Worm (Caenorhabditis elegans) whole organism, late embryonic: ENCODE results near the gene K08F4.3.

Experiments used
- C08G9.2 ChIP-seq: sonication (generic microtip); optimal IDR thresholded peaks from 2 replicates; lab custom pipeline; 2016; ENCODE audit warnings: mild to moderate bottlenecking, missing genetic modification characterization, moderate library complexity, missing compliant biosample characterization
- T23F11.4 ChIP-seq: fragments of 200-800 bp; sonication (Bioruptor generic); optimal IDR thresholded peaks from 2 replicates; lab custom pipeline; 2018; ENCODE audit warnings: mild to moderate bottlenecking, missing genetic modification characterization, missing compliant biosample characterization
- Y22D7AL.16 ChIP-seq: sonication (generic microtip); optimal IDR thresholded peaks from 2 replicates; lab custom pipeline; 2016; ENCODE audit warnings: missing genetic modification characterization, missing compliant biosample characterization
- ahr-1 ChIP-seq: sonication (generic microtip); optimal IDR thresholded peaks from 2 replicates; lab custom pipeline; 2016; ENCODE audit warnings: missing genetic modification characterization, missing compliant biosample characterization
- ceh-14 ChIP-seq: sonication (generic microtip); optimal IDR thresholded peaks from 2 replicates; lab custom pipeline; 2016; ENCODE audit warnings: missing genotype, missing genetic modification characterization, missing compliant biosample characterization
- ceh-18 ChIP-seq: sonication (generic microtip); optimal IDR thresholded peaks from 2 replicates; lab custom pipeline; 2016; ENCODE audit warnings: missing genetic modification characterization, missing compliant biosample characterization
- ceh-19 ChIP-seq: fragments of 200-800 bp; sonication (Bioruptor generic); optimal IDR thresholded peaks from 2 replicates; lab custom pipeline; 2018; ENCODE audit warnings: mild to moderate bottlenecking, missing genetic modification characterization, missing compliant biosample characterization
- ceh-2 ChIP-seq: sonication (generic microtip); optimal IDR thresholded peaks from 2 replicates; lab custom pipeline; 2016; ENCODE audit warnings: missing genotype, missing genetic modification characterization, missing compliant biosample characterization
- ceh-22 ChIP-seq: sonication (generic microtip); optimal IDR thresholded peaks from 2 replicates; lab custom pipeline; 2017; ENCODE audit warnings: missing biosample characterization, missing genetic modification characterization
- ceh-24 ChIP-seq: sonication (generic microtip); optimal IDR thresholded peaks from 2 replicates; lab custom pipeline; 2016; ENCODE audit warnings: mild to moderate bottlenecking, missing genetic modification characterization, missing compliant biosample characterization
- ceh-30 ChIP-seq: fragments of 150-350 bp; optimal IDR thresholded peaks from 2 replicates; lab custom pipeline; 2014; ENCODE audit warnings: missing biosample characterization, missing genetic modification characterization
- ceh-34 ChIP-seq: sonication (generic microtip); optimal IDR thresholded peaks from 2 replicates; lab custom pipeline; 2016; ENCODE audit warnings: mild to moderate bottlenecking, missing genetic modification characterization, missing compliant biosample characterization
- ceh-45 ChIP-seq: fragments of 200-800 bp; sonication (Bioruptor generic); IDR thresholded peaks from 2 replicates; pipeline ENCODE4 v1.3.6; 2022; ENCODE audit warnings: missing genetic modification reagents, missing genetic modification characterization, missing compliant biosample characterization
- ceh-48 ChIP-seq: sonication (generic microtip); optimal IDR thresholded peaks from 2 replicates; lab custom pipeline; 2016; ENCODE audit warnings: missing genetic modification characterization, inconsistent platforms, missing compliant biosample characterization
- ceh-9 ChIP-seq: sonication (generic microtip); optimal IDR thresholded peaks from 2 replicates; lab custom pipeline; 2016; ENCODE audit warnings: mild to moderate bottlenecking, missing genetic modification characterization, inconsistent platforms, missing compliant biosample characterization
- che-1 ChIP-seq: sonication (generic microtip); optimal IDR thresholded peaks from 2 replicates; lab custom pipeline; 2016; ENCODE audit warnings: mild to moderate bottlenecking, missing genetic modification characterization, missing compliant biosample characterization
- dmd-4 ChIP-seq: sonication (generic microtip); optimal IDR thresholded peaks from 2 replicates; lab custom pipeline; 2016; ENCODE audit warnings: borderline replicate concordance, missing genetic modification characterization, missing compliant biosample characterization
- ets-4 ChIP-seq: sonication (generic microtip); optimal IDR thresholded peaks from 2 replicates; lab custom pipeline; 2016; ENCODE audit warnings: missing genetic modification characterization, missing compliant biosample characterization
- eyg-1 ChIP-seq: sonication (generic microtip); optimal IDR thresholded peaks from 2 replicates; lab custom pipeline; 2016; ENCODE audit warnings: missing genotype, missing genetic modification characterization, missing compliant biosample characterization
- fkh-6 ChIP-seq: sonication (generic microtip); optimal IDR thresholded peaks from 2 replicates; lab custom pipeline; 2016; ENCODE audit warnings: missing genetic modification characterization, missing compliant biosample characterization
- gmeb-2 ChIP-seq: sonication (generic microtip); optimal IDR thresholded peaks from 2 replicates; lab custom pipeline; 2016; ENCODE audit warnings: missing genetic modification characterization, inconsistent platforms, missing compliant biosample characterization
- hlh-13 ChIP-seq: fragments of 200-800 bp; sonication (Bioruptor generic); optimal IDR thresholded peaks from 2 replicates; lab custom pipeline; 2018; ENCODE audit warnings: mild to moderate bottlenecking, missing genetic modification characterization, missing compliant biosample characterization
- hlh-15 ChIP-seq: sonication (generic microtip); optimal IDR thresholded peaks from 2 replicates; lab custom pipeline; 2016; ENCODE audit warnings: missing genetic modification characterization, missing compliant biosample characterization
- hlh-30 ChIP-seq: sonication (generic microtip); optimal IDR thresholded peaks from 2 replicates; lab custom pipeline; 2017; ENCODE audit warnings: antibody characterized with exemption, missing genetic modification characterization, missing compliant biosample characterization; ENCODE audit not compliant: insufficient read depth
- hlh-6 ChIP-seq: sonication (generic microtip); optimal IDR thresholded peaks from 2 replicates; lab custom pipeline; 2016; ENCODE audit warnings: missing genotype, missing genetic modification characterization, missing compliant biosample characterization
- hlh-8 ChIP-seq: sonication (generic microtip); optimal IDR thresholded peaks from 2 replicates; lab custom pipeline; 2016; ENCODE audit warnings: missing genotype, missing genetic modification characterization, missing compliant biosample characterization
- lim-6 ChIP-seq: sonication (generic microtip); optimal IDR thresholded peaks from 2 replicates; lab custom pipeline; 2016; ENCODE audit warnings: missing genetic modification characterization, missing compliant biosample characterization
- mec-3 ChIP-seq: sonication (generic microtip); optimal IDR thresholded peaks from 2 replicates; lab custom pipeline; 2016; ENCODE audit warnings: borderline replicate concordance, missing genetic modification characterization, missing compliant biosample characterization
- nfya-1 ChIP-seq: sonication (generic microtip); optimal IDR thresholded peaks from 2 replicates; lab custom pipeline; 2017; ENCODE audit warnings: missing genetic modification characterization, mild to moderate bottlenecking, missing compliant biosample characterization, antibody characterized with exemption, moderate library complexity
- nhr-232 ChIP-seq: sonication (generic microtip); optimal IDR thresholded peaks from 2 replicates; lab custom pipeline; 2016; ENCODE audit warnings: missing genetic modification characterization, missing compliant biosample characterization
- odd-2 ChIP-seq: sonication (generic microtip); optimal IDR thresholded peaks from 2 replicates; lab custom pipeline; 2017; ENCODE audit warnings: antibody characterized with exemption, mild to moderate bottlenecking, missing genetic modification characterization, missing compliant biosample characterization
- pag-3 ChIP-seq: sonication (generic microtip); optimal IDR thresholded peaks from 2 replicates; lab custom pipeline; 2016; ENCODE audit warnings: missing compliant biosample characterization, missing genetic modification characterization, borderline replicate concordance
- pat-9 ChIP-seq: fragments of 200-800 bp; sonication (Bioruptor generic); optimal IDR thresholded peaks from 2 replicates; lab custom pipeline; 2018; ENCODE audit warnings: mild to moderate bottlenecking, missing genetic modification characterization, moderate library complexity, missing compliant biosample characterization
- ref-2 ChIP-seq: sonication (generic microtip); optimal IDR thresholded peaks from 2 replicates; lab custom pipeline; 2016; ENCODE audit warnings: missing genetic modification characterization, missing compliant biosample characterization
- sdc-2 ChIP-seq: sonication (generic microtip); optimal IDR thresholded peaks from 2 replicates; lab custom pipeline; 2016; ENCODE audit warnings: missing genotype, missing genetic modification characterization, missing compliant biosample characterization
- sox-2 ChIP-seq: fragments of 200-800 bp; sonication (Bioruptor generic); IDR thresholded peaks from 2 replicates; pipeline ENCODE4 v1.3.6; 2022; ENCODE audit warnings: missing genetic modification reagents, missing genetic modification characterization, missing compliant biosample characterization
- sox-4 ChIP-seq: sonication (generic microtip); optimal IDR thresholded peaks from 2 replicates; lab custom pipeline; 2017; ENCODE audit warnings: mild to moderate bottlenecking, missing genetic modification characterization, inconsistent platforms, missing compliant biosample characterization
- unc-3 ChIP-seq, 2 experiments: fragments of 200-800 bp in 1 of 2; sonication (Bioruptor generic) in 1 of 2; sonication (generic microtip) in 1 of 2; conservative IDR thresholded peaks in 1 of 2; optimal IDR thresholded peaks in 1 of 2; 2 replicates each; pipeline versions ENCODE4 v1.3.6 to Lab custom; 2016 to 2022; ENCODE audit warnings: missing compliant biosample characterization in 2 of 2, missing genetic modification characterization in 2 of 2, missing genetic modification reagents in 1 of 2
- ztf-16 ChIP-seq: sonication (generic microtip); optimal IDR thresholded peaks from 2 replicates; lab custom pipeline; 2017; ENCODE audit warnings: missing genetic modification characterization, missing compliant biosample characterization

K08F4.3 gene

ce11 chrIV:10116765-10117164 is 12.3 kb upstream of the K08F4.3 start:
- TF ChIP-seq dmd-4 (tag; lab: Kevin White, UChicago) (no peak), sox-4 (no peak), nhr-232 (tag; lab: Kevin White, UChicago) (no peak), ceh-45 (GFP tag; lab: Robert Waterston, UW) (no peak), gmeb-2 (tag; lab: Kevin White, UChicago) (no peak), Y22D7AL.16 (tag; lab: Kevin White, UChicago) (no peak), sdc-2 (tag; lab: Kevin White, UChicago) (no peak), C08G9.2 (tag; lab: Kevin White, UChicago) (no peak), unc-3 (GFP tag; conservative IDR thresholded peaks at IDR 0.05; lab: Robert Waterston, UW) (no peak), unc-3 (tag; optimal IDR thresholded peaks at IDR 0.05; lab: Kevin White, UChicago) (no peak), sox-2 (no peak), ceh-14 (no peak), hlh-6 (tag; lab: Kevin White, UChicago) (no peak), nfya-1 (tag; lab: Kevin White, UChicago) (no peak), ztf-16 (tag; lab: Kevin White, UChicago) (no peak), ceh-24 (tag; lab: Kevin White, UChicago) (no peak), ets-4 (tag; lab: Kevin White, UChicago) (no peak), hlh-15 (tag; lab: Kevin White, UChicago) (no peak), ref-2 (no peak), odd-2 (tag; lab: Kevin White, UChicago) (no peak)

DNA sequence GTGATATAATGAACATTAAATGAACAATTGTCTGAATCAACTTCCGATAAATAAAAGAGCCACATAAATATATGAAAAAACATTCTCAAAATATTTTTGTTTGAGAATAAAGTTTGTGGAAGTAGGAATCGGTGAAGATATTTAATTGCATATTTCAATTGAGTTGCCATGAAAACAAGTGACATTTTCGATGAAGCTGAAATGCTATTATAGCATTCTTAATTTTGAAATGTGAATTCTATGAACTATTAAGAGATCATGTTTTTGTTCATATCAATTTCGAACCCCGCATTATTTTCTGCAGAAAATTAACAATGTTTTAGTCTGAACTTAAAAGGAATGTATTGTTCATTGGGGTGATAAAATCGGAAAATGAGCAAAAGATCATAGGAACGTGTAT is 6.9 kb upstream of the K08F4.3 start, which contains the start of gene irld-21:
irld-21 (minus strand) TSS at position 101 of the 400 bp plus-strand sequence.
- TF ChIP-seq pag-3 (no peak), nhr-232 (tag; lab: Kevin White, UChicago) (no peak), hlh-8 (tag; lab: Kevin White, UChicago) (no peak), ceh-14 (no peak), Y22D7AL.16 (tag; lab: Kevin White, UChicago) (no peak)

- no peak for TF ChIP-seq che-1 (tag; lab: Kevin White, UChicago)
- no peak for TF ChIP-seq ceh-34
- TF ChIP-seq ceh-18 = no peak
- TF ChIP-seq ceh-2 (tag; lab: Kevin White, UChicago) = no peak
- TF ChIP-seq lim-6 = no peak
- no peak for TF ChIP-seq pag-3
- no peak for TF ChIP-seq ahr-1
- TF ChIP-seq pat-9 = no peak
- TF ChIP-seq ceh-45 (GFP tag; lab: Robert Waterston, UW) = no peak
- no peak for TF ChIP-seq hlh-8 (tag; lab: Kevin White, UChicago)
- TF ChIP-seq ceh-30 (tag; lab: Kevin White, UChicago) = no peak
- TF ChIP-seq fkh-6 (tag; lab: Kevin White, UChicago) = no peak
- TF ChIP-seq eyg-1 (tag; lab: Kevin White, UChicago) = no peak
Measured at ce11 chrIV:10126544-10126943, 2.5 kb upstream of the K08F4.3 start, which contains the start of gene ctf-18. Gene ctf-18 (minus strand): TSS chrIV:10126644.

DNA sequence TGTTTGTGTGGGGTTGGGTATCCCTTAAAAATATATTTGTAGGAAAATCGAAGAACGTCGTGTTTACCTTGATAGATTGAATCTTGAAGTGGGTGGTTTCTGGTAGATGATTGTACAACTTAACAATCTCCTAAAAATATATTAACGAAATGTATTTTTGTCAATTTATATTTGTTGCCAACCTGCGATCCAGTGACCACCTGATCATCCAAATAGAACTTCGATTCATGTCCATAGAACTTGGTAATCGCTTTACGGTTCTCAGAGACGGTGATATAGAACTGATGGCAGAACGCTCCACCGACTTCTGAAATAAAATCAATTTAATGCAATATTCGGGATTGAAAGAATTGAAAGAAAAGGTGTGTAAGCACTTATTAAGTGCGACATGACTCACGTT is 611 bp upstream of the K08F4.3 start:
- TF ChIP-seq ceh-19 (no peak), ceh-22 (tag; lab: Kevin White, UChicago) (no peak), lim-6 (no peak), mec-3 (tag; lab: Kevin White, UChicago) (no peak), unc-3 (GFP tag; conservative IDR thresholded peaks at IDR 0.05; lab: Robert Waterston, UW) (no peak), unc-3 (tag; optimal IDR thresholded peaks at IDR 0.05; lab: Kevin White, UChicago) (no peak), ceh-9 (no peak), ceh-14 (no peak), hlh-13 (GFP tag; lab: Kevin White, UChicago) (no peak), ahr-1 (no peak), ceh-48 (no peak), dmd-4 (tag; lab: Kevin White, UChicago) (no peak), hlh-30 (tag; lab: Kevin White, UChicago) (no peak), T23F11.4 (GFP tag; lab: Kevin White, UChicago) (no peak), ceh-34 (no peak), che-1 (tag; lab: Kevin White, UChicago) (no peak), eyg-1 (tag; lab: Kevin White, UChicago) (no peak)
